Worm (Caenorhabditis elegans): ENCODE measurements around the gene F59B2.15.

F59B2.15 gene

ce11 chrIII:8971255-8972020 is 31.0 kb downstream of the F59B2.15 start, which contains the start of the genes eif-3.D and R08D7.4 (continued):
- TF ChIP-seq dox-1 (GFP tag; IDR thresholded peaks at IDR 0.05) (peak; percentile 70), nhr-80 (tag; optimal IDR thresholded peaks at IDR 0.05) (peak; percentile 29), ceh-27 (GFP tag; optimal IDR thresholded peaks at IDR 0.05) (peak; percentile 35), madf-6 (GFP tag; IDR thresholded peaks at IDR 0.05) (peak; percentile 38; the same call in 1 of the 2 replicates), attf-5 (GFP tag; optimal IDR thresholded peaks at IDR 0.05) (peak; percentile 49), ztf-3 (GFP tag; optimal IDR thresholded peaks at IDR 0.05) (no peak), F33H1.4 (GFP tag; IDR thresholded peaks at IDR 0.05) (peak; percentile 48), mcd-1 (GFP tag; IDR thresholded peaks at IDR 0.05) (peak; percentile 42)

ce11 chrIII:8967639-8968038 is 34.8 kb downstream of the F59B2.15 start, which contains the start of the genes bud-13 and rpap-2:
bud-13 (minus strand) TSS chrIII:8967727.
rpap-2 (plus strand) TSS chrIII:8967967.
- TF ChIP-seq mel-28 (tag; optimal IDR thresholded peaks at IDR 0.05; ENCODE audit: borderline replicate concordance) (no peak), unc-130 (GFP tag; optimal IDR thresholded peaks at IDR 0.05) (peak; percentile 26)

- peak; percentile 84 for TF ChIP-seq zfh-2 (GFP tag; conservative IDR thresholded peaks at IDR 0.05)
- no peak for TF ChIP-seq bed-1 (GFP tag; IDR thresholded peaks at IDR 0.05)
- peak; percentile 94 for TF ChIP-seq egrh-3 (GFP tag; IDR thresholded peaks at IDR 0.05)
These were observed 37.7 kb downstream of the F59B2.15 start for ce11 chrIII:8964684-8965283.

ce11 chrIII:8962475-8962874 is 40.0 kb downstream of the F59B2.15 start:
- no peak for TF ChIP-seq madf-8 (GFP tag; conservative IDR thresholded peaks at IDR 0.05)
- no peak for TF ChIP-seq hmg-20 (GFP tag; IDR thresholded peaks at IDR 0.05)
- no peak for TF ChIP-seq Y67H2A.10 (GFP tag; conservative IDR thresholded peaks at IDR 0.05)
- no peak for TF ChIP-seq hrde-1 (tag; optimal IDR thresholded peaks at IDR 0.05; ENCODE audit: borderline replicate concordance)
- TF ChIP-seq ceh-79 (tag; optimal IDR thresholded peaks at IDR 0.05), result no peak
- no peak for TF ChIP-seq ztf-6 (GFP tag; IDR thresholded peaks at IDR 0.05)
- TF ChIP-seq mcd-1 (GFP tag; IDR thresholded peaks at IDR 0.05), result peak; percentile 60; the same call in 1 of the 2 replicates
- no peak for TF ChIP-seq lin-40 (tag; optimal IDR thresholded peaks at IDR 0.05)
- 0 out of 2 replicates have a peak, but pooled peaks have one; percentile 54 for TF ChIP-seq nfyb-1 (GFP tag; IDR thresholded peaks at IDR 0.05)
- no peak for TF ChIP-seq bed-2 (GFP tag; IDR thresholded peaks at IDR 0.05)
- TF ChIP-seq fkh-3 (tag; optimal IDR thresholded peaks at IDR 0.05), result no peak
- peak; percentile 99 for TF ChIP-seq egrh-3 (GFP tag; IDR thresholded peaks at IDR 0.05)
- TF ChIP-seq repo-1 (tag; optimal IDR thresholded peaks at IDR 0.05), result no peak
- TF ChIP-seq madf-3 (GFP tag; IDR thresholded peaks at IDR 0.05), result no peak
- TF ChIP-seq zim-3 (tag; optimal IDR thresholded peaks at IDR 0.05), result no peak
- TF ChIP-seq let-607 (tag; optimal IDR thresholded peaks at IDR 0.05), result no peak
- no peak for TF ChIP-seq B0261.1 (tag; optimal IDR thresholded peaks at IDR 0.05)
- no peak for TF ChIP-seq lin-35 (GFP tag; optimal IDR thresholded peaks at IDR 0.05)
- no peak for TF ChIP-seq tbx-9 (tag; optimal IDR thresholded peaks at IDR 0.05; ENCODE audit: borderline replicate concordance)
- no peak for TF ChIP-seq snpc-3.4 (tag; optimal IDR thresholded peaks at IDR 0.05)
- no peak for TF ChIP-seq ceh-91 (GFP tag; IDR thresholded peaks at IDR 0.05)
- TF ChIP-seq pbrm-1 (GFP tag; IDR thresholded peaks at IDR 0.05), result 0 out of 2 replicates have a peak, but pooled peaks have one; percentile 20
- no peak for TF ChIP-seq let-526 (GFP tag; IDR thresholded peaks at IDR 0.05)
- TF ChIP-seq zfh-2 (GFP tag; conservative IDR thresholded peaks at IDR 0.05), result peak; percentile 93
- no peak for TF ChIP-seq lin-26 (GFP tag; IDR thresholded peaks at IDR 0.05)

All from whole organism, young adult.